Worm (Caenorhabditis elegans): ENCODE results near the gene amt-2.

amt-2 gene

DNA sequence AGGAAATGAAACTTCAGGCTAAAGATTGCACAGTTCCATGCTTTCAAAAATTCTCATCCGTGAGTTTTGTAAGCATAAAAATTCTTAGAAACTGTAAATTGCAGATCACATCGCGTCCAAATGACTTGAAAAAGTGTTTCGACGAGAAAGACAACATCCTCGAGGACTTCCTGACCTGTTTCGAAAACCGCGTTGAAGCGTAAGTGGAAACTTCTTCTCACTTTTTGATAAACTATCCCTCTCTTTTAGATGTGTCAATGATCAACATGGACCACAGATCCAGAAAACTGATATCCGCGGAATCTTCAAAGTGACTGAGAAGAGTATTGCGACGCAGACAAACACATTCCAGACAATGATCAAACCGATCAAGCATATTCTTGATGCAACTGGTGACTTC is 38.7 kb downstream of the amt-2 start:
- no peak for TF ChIP-seq Y55F3AM.14 (GFP tag; optimal IDR thresholded peaks at IDR 0.05)
- TF ChIP-seq dmd-4 (tag; optimal IDR thresholded peaks at IDR 0.05) = no peak
- TF ChIP-seq nhr-129 (tag; optimal IDR thresholded peaks at IDR 0.05) = peak; percentile 19

DNA sequence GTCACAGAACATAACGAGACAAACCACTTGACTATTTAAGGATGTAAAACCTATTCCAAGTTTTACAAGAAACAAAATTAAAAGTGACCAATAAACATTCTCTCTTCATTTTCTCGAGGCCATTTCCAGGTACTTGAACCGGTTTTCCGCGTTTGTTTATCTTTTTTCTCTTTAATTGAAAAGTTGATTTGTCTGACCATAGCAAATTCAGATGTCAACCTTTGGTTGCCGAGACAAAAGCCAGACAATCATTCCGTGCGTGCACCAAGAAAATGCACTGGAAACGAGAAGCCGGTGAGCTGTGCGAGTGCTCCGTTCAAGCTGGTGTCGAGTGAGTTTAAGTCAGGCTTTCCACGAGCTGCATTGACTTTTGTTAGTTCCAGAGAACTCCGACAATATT is 39.9 kb downstream of the amt-2 start:
- TF ChIP-seq nhr-129 (tag; optimal IDR thresholded peaks at IDR 0.05) (peak; percentile 38), egl-27 (tag; optimal IDR thresholded peaks at IDR 0.05) (no peak), nhr-25 (tag; optimal IDR thresholded peaks at IDR 0.05) (peak; percentile 19), sem-4 (tag; optimal IDR thresholded peaks at IDR 0.05) (peak; percentile 10)

DNA sequence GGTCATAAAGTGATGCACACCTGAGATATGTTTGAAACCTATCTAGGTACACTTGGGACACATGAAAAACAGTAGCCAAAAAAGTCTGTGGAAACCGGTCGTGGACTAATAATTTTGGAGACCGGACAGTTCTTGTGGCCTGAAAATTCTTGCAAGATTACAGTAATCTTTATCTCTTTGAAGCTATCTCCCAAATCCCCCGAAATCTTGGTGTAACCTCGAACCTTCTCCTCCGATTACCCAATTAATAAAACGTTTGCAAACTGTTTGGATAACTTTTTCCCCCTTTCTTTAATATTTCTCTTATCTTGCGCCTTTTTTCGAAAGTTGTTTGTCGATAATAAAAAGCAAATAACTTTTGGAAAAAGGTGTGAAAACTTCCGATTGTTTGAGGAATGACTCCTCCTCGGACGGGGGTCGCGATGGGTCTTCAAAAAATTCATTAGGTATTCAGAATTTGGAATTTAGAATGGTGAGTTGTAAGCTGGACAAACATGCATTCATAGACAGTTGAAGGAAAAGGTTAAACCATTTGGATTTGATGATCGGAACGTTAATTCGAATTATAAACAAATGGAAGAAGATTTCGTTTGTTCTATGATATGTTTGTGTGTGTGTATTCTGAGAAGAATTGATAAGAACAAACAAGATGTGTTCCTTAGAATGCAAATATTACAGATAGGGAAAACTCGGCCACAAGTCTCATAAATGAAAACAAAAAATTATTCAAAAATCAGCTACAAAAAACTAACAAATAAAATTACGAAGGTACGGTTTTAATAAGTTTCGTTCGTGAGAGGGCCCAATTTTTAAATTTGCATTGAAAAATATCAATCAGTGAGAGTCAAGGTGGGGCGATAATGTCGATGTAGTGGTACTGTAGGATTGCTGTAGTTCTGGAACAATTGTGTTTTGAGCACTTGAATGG is 40.9 kb downstream of the amt-2 start:
- no peak for TF ChIP-seq peb-1 (tag; optimal IDR thresholded peaks at IDR 0.05)
- peak; percentile 92 for TF ChIP-seq nhr-25 (tag; optimal IDR thresholded peaks at IDR 0.05)
- peak; percentile 12 for TF ChIP-seq nhr-6 (tag; optimal IDR thresholded peaks at IDR 0.05)
- peak; percentile 66 for TF ChIP-seq sma-3 (GFP tag; optimal IDR thresholded peaks at IDR 0.05)
- peak; percentile 22 for TF ChIP-seq ama-1 (optimal IDR thresholded peaks at IDR 0.05)
- no peak for TF ChIP-seq ceh-82 (tag; optimal IDR thresholded peaks at IDR 0.05)
- peak; percentile 17 for TF ChIP-seq F13H6.1 (tag; optimal IDR thresholded peaks at IDR 0.05)
- peak; percentile 77 for TF ChIP-seq ztf-4 (tag; optimal IDR thresholded peaks at IDR 0.05)

DNA sequence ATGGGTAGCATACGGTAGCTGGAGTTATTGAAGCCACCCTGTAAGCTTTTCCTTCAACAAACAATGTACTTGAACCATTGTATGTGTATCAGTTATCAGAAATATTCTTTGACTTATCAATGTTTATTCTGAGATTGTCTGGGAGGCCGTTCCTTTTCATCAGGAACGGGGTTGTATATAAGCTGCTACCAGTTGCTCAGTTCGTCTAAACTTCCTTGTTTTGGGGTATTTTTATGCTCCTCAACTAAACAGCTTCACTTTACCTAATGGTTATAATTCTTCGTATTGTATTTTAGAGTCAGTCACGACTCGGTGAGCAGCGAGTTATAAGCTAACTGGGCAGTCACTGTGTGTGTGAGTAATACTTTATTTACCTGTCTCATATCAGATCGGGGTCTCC is 43.5 kb downstream of the amt-2 start:
- no peak for TF ChIP-seq ceh-82 (tag; optimal IDR thresholded peaks at IDR 0.05)
- TF ChIP-seq lin-11 (tag; optimal IDR thresholded peaks at IDR 0.05) = no peak
- no peak for TF ChIP-seq lin-13 (GFP tag; optimal IDR thresholded peaks at IDR 0.05)
- TF ChIP-seq unc-39 (tag; optimal IDR thresholded peaks at IDR 0.05) = no peak
- TF ChIP-seq Y55F3AM.14 (GFP tag; optimal IDR thresholded peaks at IDR 0.05) = no peak
- TF ChIP-seq ztf-11 (tag; optimal IDR thresholded peaks at IDR 0.05) = no peak
- TF ChIP-seq nhr-6 (tag; optimal IDR thresholded peaks at IDR 0.05) = no peak
- TF ChIP-seq nhr-12 (tag; optimal IDR thresholded peaks at IDR 0.05) = no peak
- no peak for TF ChIP-seq crh-2 (tag; optimal IDR thresholded peaks at IDR 0.05)
- TF ChIP-seq nhr-21 (tag; optimal IDR thresholded peaks at IDR 0.05) = no peak
- no peak for TF ChIP-seq sem-4 (tag; optimal IDR thresholded peaks at IDR 0.05)
- no peak for TF ChIP-seq aly-2 (tag; optimal IDR thresholded peaks at IDR 0.05)
- TF ChIP-seq fos-1 (tag; optimal IDR thresholded peaks at IDR 0.05) = no peak
- no peak for TF ChIP-seq ceh-16 (tag; optimal IDR thresholded peaks at IDR 0.05)

DNA sequence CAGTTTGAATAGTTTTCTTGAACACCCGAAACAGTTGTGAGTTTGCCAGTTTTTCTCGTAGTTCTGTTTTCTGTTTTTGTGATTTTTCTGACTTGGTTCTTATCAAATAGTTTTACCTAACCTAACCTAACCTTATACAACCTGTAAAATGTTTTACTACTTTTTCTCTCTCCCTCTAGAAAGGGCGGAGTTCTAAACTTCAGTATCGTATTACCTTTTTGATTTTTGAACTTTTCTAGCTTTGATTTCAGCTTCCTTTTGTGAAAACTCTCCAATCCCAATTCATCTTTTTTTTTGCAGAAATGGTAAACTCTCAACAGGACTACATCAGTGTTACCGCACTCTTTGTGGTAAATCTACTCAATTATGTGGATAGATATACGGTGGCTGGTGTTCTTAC is 44.5 kb downstream of the amt-2 start, which contains the start of gene spin-2:
Gene spin-2, plus strand, starts transcription at position 301 of the 400 bp plus-strand sequence.
- TF ChIP-seq mab-5 (tag; optimal IDR thresholded peaks at IDR 0.05) (no peak), lin-11 (tag; optimal IDR thresholded peaks at IDR 0.05) (no peak), nhr-11 (tag; optimal IDR thresholded peaks at IDR 0.05) (no peak), ceh-82 (tag; optimal IDR thresholded peaks at IDR 0.05) (no peak), nhr-6 (tag; optimal IDR thresholded peaks at IDR 0.05) (no peak), nhr-237 (tag; optimal IDR thresholded peaks at IDR 0.05) (no peak), ZK546.5 (tag; optimal IDR thresholded peaks at IDR 0.05) (no peak), crh-2 (tag; optimal IDR thresholded peaks at IDR 0.05) (no peak), aly-2 (tag; optimal IDR thresholded peaks at IDR 0.05) (no peak), lin-13 (GFP tag; optimal IDR thresholded peaks at IDR 0.05) (no peak), egl-27 (tag; optimal IDR thresholded peaks at IDR 0.05) (no peak), mdl-1 (tag; optimal IDR thresholded peaks at IDR 0.05) (no peak), nhr-12 (tag; optimal IDR thresholded peaks at IDR 0.05) (no peak), unc-62 (GFP tag; optimal IDR thresholded peaks at IDR 0.05) (no peak), nhr-21 (tag; optimal IDR thresholded peaks at IDR 0.05) (no peak), R02D3.7 (tag; optimal IDR thresholded peaks at IDR 0.05) (no peak)

DNA sequence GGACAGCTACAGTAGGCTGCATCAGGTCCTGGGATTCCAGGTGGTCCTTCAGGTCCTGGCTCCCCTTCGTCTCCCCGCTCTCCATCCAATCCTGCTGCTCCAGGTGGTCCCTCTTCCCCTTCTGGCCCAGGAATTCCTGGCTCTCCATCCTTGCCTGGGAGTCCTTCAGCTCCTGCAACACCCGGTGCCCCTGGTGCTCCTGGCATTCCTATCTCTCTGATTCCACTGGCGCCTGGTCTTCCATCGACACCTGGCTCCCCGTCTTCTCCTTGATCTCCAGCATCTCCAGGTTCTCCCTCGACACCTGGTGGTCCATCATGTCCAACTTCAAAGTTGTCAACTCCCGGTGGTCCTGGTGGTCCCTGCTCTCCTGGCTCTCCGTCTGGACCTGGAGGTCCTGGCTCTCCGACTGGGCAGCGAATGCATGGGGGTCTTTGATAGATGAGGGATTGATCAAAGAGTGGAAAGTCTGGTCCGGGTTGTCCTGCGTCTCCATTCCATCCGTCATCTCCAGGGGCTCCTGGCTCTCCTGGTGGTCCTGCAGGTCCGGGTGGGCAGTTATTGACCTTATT is 47.6 kb downstream of the amt-2 start:
- TF ChIP-seq sma-9 (GFP tag; optimal IDR thresholded peaks at IDR 0.05) (no peak), sma-9 (tag; optimal IDR thresholded peaks at IDR 0.05) (no peak)
